Worm (Caenorhabditis elegans): ENCODE results near the gene rabr-1.

The rabr-1 gene

DNA sequence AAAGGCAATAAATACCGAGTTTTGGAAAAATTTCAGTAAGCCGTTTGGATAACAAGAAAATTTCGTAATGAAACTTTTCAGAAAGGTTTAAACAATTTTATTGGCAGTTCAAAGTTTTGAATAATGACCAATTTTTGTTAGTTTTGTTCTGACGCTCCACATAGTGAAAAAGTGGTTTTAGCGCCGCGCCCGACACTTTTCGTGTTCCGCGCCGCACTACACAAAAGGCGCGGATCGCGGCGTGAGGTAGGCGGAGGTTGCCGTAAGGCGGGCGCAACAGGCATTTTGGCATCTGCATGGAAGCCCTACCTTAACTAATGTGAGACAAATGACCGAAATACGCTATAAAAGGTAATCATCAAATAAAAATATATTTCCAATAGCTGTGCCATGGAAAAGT is 34.2 kb upstream of the rabr-1 start:
- TF ChIP-seq F10E7.11 (tag; optimal IDR thresholded peaks at IDR 0.05), result no peak
- TF ChIP-seq snpc-1.1 (tag; optimal IDR thresholded peaks at IDR 0.05; ENCODE audit: insufficient read depth), result peak; percentile 42
- no peak for TF ChIP-seq snpc-3.4 (tag; optimal IDR thresholded peaks at IDR 0.05)
- TF ChIP-seq ceh-58 (GFP tag; IDR thresholded peaks at IDR 0.05), result no peak
- no peak for TF ChIP-seq snpc-4 (GFP tag; optimal IDR thresholded peaks at IDR 0.05)
- peak in 2 of 4 experiments; percentile 52 to 76 for TF ChIP-seq snpc-4 (tag; optimal IDR thresholded peaks at IDR 0.05)

DNA sequence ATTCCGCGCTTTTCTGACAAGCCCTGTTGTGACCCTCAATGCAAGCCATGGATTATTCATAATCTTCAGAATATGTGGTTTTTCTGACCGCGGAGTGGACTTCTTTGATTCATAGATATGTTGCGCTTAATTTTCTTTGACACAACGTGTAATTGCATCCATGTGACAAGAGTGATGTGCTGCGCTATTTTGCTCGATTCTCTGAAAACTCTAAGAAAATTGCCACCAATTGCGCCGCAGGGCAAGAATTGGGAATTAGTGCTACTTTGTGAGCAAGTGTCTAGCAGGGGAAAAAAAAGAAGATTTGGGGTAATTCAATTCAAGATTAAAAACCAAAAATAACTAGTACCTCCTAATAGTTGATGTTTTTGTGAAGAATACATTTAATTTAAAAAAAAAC is 31.9 kb upstream of the rabr-1 start:
- TF ChIP-seq akir-1 (GFP tag; optimal IDR thresholded peaks at IDR 0.05) (no peak), let-526 (GFP tag; IDR thresholded peaks at IDR 0.05) (no peak), nhr-90 (tag; optimal IDR thresholded peaks at IDR 0.05) (no peak), F10E7.11 (tag; optimal IDR thresholded peaks at IDR 0.05) (no peak), hlh-26 (GFP tag; conservative IDR thresholded peaks at IDR 0.05) (no peak), snpc-3.4 (tag; optimal IDR thresholded peaks at IDR 0.05) (no peak), ztf-26 (tag; optimal IDR thresholded peaks at IDR 0.05) (no peak), ztf-25 (GFP tag; IDR thresholded peaks at IDR 0.05) (no peak), ceh-58 (GFP tag; IDR thresholded peaks at IDR 0.05) (no peak)

DNA sequence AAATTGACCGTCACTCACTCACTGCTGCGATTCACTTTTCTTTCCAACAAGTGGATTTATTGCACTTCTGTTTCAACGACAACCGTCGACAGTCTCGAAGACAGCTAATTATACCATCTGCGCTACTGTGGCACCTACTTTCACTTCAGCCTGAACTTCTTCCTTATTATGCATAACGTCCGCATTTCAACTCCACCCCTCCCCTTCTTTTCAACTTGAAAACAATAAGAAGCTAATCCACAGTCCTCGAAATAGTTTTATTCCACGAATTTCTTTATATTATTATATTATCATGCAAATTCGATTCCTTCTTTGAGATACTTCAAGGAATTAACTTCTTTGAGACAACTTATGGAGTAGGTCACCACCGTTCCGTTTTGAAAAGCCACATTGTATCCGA is 24.7 kb upstream of the rabr-1 start, which contains the start of gene R04B3.1:
TSS of gene R04B3.1 (minus strand) at position 101 of the 400 bp plus-strand sequence.
- TF ChIP-seq egl-18 (GFP tag; IDR thresholded peaks at IDR 0.05), result no peak
- no peak for TF ChIP-seq snpc-1.1 (tag; optimal IDR thresholded peaks at IDR 0.05; ENCODE audit: insufficient read depth)
- no peak for TF ChIP-seq somi-1 (GFP tag; optimal IDR thresholded peaks at IDR 0.05)
- no peak for TF ChIP-seq xnd-1 (tag; optimal IDR thresholded peaks at IDR 0.05)
- no peak for TF ChIP-seq B0261.1 (tag; optimal IDR thresholded peaks at IDR 0.05)
- TF ChIP-seq Y53F4B.3 (GFP tag; IDR thresholded peaks at IDR 0.05), result no peak
- TF ChIP-seq ZK185.1 (tag; optimal IDR thresholded peaks at IDR 0.05; ENCODE audit: poor library complexity, severe bottlenecking), result no peak
- no peak for TF ChIP-seq zfh-2 (GFP tag; conservative IDR thresholded peaks at IDR 0.05)

DNA sequence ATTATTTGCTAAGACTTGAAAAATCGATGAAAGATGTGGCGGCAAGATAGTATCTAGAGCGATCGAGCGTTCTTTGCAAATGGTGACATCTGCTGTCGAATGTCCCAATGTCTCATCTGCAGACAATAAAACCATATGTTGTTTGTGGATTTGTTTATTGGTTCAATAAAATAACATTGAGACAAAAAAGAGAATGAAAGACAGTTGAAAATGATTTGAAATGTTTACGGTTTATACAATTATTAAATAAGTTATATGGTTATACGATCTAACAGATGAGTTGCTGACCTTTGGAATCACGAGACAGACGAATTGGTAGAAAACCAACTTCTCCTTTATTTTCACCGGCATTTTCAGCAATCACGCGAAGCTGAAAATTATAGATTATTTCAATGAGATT is 22.4 kb upstream of the rabr-1 start, which contains the start of gene R04B3.2:
TSS of gene R04B3.2 (minus strand) at position 101 of the 400 bp plus-strand sequence.
- TF ChIP-seq hlh-26 (GFP tag; conservative IDR thresholded peaks at IDR 0.05) (no peak), ZK185.1 (tag; optimal IDR thresholded peaks at IDR 0.05; ENCODE audit: poor library complexity, severe bottlenecking) (no peak), efl-1 (GFP tag; optimal IDR thresholded peaks at IDR 0.05) (no peak), mcd-1 (GFP tag; IDR thresholded peaks at IDR 0.05) (no peak), snpc-1.1 (tag; optimal IDR thresholded peaks at IDR 0.05; ENCODE audit: insufficient read depth) (no peak)

DNA sequence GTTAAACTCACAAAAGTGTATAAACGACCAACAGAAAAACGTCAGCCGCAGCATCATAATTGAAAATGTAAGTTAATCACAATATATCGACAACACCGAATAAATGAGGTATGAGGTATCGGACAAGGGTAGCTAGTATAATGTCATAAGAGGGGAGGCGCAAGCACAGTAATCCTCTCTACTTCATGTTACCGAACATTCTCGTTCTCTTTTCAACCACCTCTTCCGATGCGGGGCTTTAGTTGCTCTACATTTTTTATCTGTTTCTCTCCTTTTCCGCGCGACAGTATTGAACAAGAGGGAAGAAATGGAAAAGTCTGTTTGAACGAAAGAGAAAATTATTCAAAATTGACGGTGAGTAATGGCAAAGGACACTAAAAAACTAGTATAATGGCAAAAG is 20.1 kb upstream of the rabr-1 start, which contains the start of gene R04B3.3:
TSS of gene R04B3.3 (minus strand) at position 101 of the 400 bp plus-strand sequence.
- TF ChIP-seq gei-17 (GFP tag; optimal IDR thresholded peaks at IDR 0.05) (no peak), F52B5.7 (tag; optimal IDR thresholded peaks at IDR 0.05) (no peak), nfya-2 (GFP tag; IDR thresholded peaks at IDR 0.05) (no peak), tlf-1 (GFP tag; optimal IDR thresholded peaks at IDR 0.05) (no peak)

DNA sequence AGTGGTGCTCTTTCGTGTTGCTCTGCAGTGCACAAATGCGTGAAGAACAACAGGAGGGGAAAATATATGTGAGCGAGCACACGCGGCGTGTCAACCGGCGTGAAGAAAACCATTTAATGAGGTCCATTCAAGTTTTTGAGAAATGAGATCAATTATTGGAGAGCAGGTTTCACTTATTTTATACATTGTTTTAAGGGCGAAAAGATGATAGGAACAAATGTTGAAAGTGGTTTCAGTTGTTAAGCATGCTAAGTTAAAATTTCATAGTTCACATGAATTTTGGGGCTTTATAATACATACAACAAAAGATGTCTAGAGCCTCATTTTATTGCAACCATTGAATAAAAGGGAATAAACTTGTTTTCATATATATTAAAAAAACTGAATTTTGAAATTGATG is 17.2 kb upstream of the rabr-1 start, which contains the start of gene K02E10.5:
TSS of gene K02E10.5 (minus strand) at position 101 of the 400 bp plus-strand sequence.
- TF ChIP-seq unc-62 (GFP tag; optimal IDR thresholded peaks at IDR 0.05), result no peak
- no peak for TF ChIP-seq hlh-12 (tag; optimal IDR thresholded peaks at IDR 0.05)
- no peak for TF ChIP-seq mcd-1 (GFP tag; IDR thresholded peaks at IDR 0.05)
- TF ChIP-seq atf-7 (tag; optimal IDR thresholded peaks at IDR 0.05), result no peak
- TF ChIP-seq sdz-38 (tag; optimal IDR thresholded peaks at IDR 0.05), result no peak
- TF ChIP-seq snpc-3.4 (tag; optimal IDR thresholded peaks at IDR 0.05), result no peak
- no peak for TF ChIP-seq F52B5.7 (tag; optimal IDR thresholded peaks at IDR 0.05)
- TF ChIP-seq madf-10 (tag; optimal IDR thresholded peaks at IDR 0.05), result no peak
- TF ChIP-seq K11D2.4 (GFP tag; IDR thresholded peaks at IDR 0.05), result no peak
- TF ChIP-seq lin-54 (GFP tag; optimal IDR thresholded peaks at IDR 0.05), result no peak
- TF ChIP-seq F22D6.2 (tag; optimal IDR thresholded peaks at IDR 0.05), result no peak
- TF ChIP-seq ceh-40 (GFP tag; IDR thresholded peaks at IDR 0.05), result no peak
- TF ChIP-seq hmg-20 (GFP tag; IDR thresholded peaks at IDR 0.05), result no peak

All from whole organism, young adult.